Worm (Caenorhabditis elegans): ENCODE data around the gene F18C5.10.
A peak's percentile ranks its signal among the peaks of the same experiment; 100 is the strongest.

The F18C5.10 gene

DNA sequence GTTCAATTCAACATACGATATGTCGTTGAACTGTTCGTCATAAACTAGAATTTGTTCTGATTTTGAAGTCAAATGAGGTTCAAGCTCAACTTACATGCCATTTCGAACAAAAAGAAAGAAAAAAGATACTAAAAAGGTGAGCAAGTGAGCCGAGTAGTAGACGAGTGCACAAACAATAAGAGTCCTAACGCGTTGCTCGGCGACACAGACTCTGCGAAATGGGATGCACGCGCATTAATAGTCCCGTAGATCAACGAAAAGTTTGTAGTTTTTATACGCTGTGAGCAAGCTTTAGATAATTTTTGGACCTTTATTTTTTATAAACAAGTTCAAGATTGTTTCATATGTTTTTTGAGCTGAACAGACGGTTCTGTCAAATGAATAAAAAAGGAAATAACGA, 32.6 kb downstream of the F18C5.10 start, which contains the start of gene C56E6.4:
Gene C56E6.4 (minus strand): TSS at position 101 of the 400 bp plus-strand sequence.
- TF ChIP-seq lin-13 (GFP tag; optimal IDR thresholded peaks at IDR 0.05): no peak
- TF ChIP-seq nhr-129 (tag; optimal IDR thresholded peaks at IDR 0.05): no peak
- no peak for TF ChIP-seq lsy-2 (tag; optimal IDR thresholded peaks at IDR 0.05)
- no peak for TF ChIP-seq egl-27 (tag; optimal IDR thresholded peaks at IDR 0.05)
- no peak for TF ChIP-seq unc-39 (tag; optimal IDR thresholded peaks at IDR 0.05)

DNA sequence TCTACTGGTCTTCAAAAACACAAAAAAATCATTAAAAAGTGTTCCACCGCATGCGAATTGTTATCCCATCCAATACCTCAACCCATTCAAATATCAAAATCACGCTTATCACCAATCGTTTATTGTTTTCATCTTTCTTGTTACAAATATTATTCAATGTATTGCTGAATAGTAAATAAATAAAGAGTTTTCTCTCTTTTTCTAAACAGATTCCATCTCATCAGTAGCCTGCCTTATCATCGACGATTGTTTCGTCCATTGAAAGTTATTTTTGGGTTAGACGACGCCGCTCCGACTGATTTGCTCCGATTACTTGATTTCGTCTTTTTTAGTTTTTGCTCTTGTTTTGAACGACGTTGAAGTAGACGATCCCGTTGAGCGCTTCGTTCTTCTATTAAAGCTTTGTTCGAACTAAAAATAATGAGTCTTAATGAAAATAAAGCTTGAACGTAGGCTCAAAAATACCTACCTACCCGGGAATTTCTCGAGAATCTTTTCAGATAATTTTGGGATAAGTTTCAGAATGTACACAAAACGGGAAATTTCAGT, 35.0 kb downstream of the F18C5.10 start:
- no peak for TF ChIP-seq lin-11 (tag; optimal IDR thresholded peaks at IDR 0.05)
- no peak for TF ChIP-seq mab-5 (tag; optimal IDR thresholded peaks at IDR 0.05)

DNA sequence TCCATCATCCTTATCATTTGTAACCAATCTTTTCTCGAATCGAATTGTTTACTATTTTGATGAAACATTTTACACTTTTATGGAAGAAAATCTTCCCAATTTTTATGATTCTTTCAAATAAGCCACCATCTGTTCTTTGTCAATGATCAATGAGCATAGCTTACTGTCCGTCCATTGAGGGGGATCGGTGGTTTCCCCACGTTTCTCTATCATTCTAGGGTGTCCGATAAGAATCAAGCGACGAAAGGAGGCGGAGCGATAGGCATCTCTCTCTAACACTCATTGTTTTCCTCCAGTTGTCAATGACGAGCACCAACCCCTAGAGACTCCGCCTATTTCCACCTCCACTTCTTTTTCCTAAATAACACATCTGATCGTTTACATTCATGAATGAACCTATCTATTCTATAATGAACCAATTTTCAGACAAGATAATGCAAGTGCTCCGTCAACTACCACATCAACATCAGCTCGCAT, 36.7 kb downstream of the F18C5.10 start, which contains the start of gene C56E6.2:
Gene C56E6.2 (plus strand): TSS at position 427 of the 477 bp plus-strand sequence.
- TF ChIP-seq snpc-4 (tag; optimal IDR thresholded peaks at IDR 0.05) (no peak), nhr-77 (tag; optimal IDR thresholded peaks at IDR 0.05) (no peak), fos-1 (tag; optimal IDR thresholded peaks at IDR 0.05) (peak; percentile 16), nhr-10 (tag; optimal IDR thresholded peaks at IDR 0.05) (no peak), ztf-4 (tag; optimal IDR thresholded peaks at IDR 0.05) (no peak), mbf-1 (tag; optimal IDR thresholded peaks at IDR 0.05) (no peak), crh-2 (tag; optimal IDR thresholded peaks at IDR 0.05) (no peak)

DNA sequence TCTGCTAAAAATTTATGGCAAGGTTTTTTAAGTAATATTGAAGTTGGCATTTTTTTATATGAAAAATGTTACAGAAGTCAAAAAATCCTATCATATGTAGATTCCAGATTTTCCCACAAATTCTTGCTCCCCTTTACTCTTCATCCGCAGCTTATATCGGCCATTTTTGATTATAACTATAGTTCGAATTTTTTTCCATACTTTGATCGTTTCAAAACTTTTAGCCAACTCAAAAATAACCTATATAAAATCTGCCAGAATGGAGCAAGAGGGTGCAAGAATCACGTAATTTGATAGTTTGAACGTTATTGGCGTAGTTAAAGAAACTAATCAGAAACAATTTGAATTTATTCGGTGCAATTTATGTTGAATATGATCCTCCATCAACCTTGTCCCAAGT, 37.3 kb downstream of the F18C5.10 start:
- TF ChIP-seq elt-1 (tag; optimal IDR thresholded peaks at IDR 0.05): no peak
- TF ChIP-seq fos-1 (tag; optimal IDR thresholded peaks at IDR 0.05): no peak
- TF ChIP-seq zag-1 (tag; optimal IDR thresholded peaks at IDR 0.05): no peak
- TF ChIP-seq nhr-10 (tag; optimal IDR thresholded peaks at IDR 0.05): no peak
- no peak for TF ChIP-seq ceh-82 (tag; optimal IDR thresholded peaks at IDR 0.05)
- no peak for TF ChIP-seq sma-9 (GFP tag; optimal IDR thresholded peaks at IDR 0.05)
- TF ChIP-seq sma-9 (tag; optimal IDR thresholded peaks at IDR 0.05): no peak
- TF ChIP-seq nhr-77 (tag; optimal IDR thresholded peaks at IDR 0.05): no peak
- TF ChIP-seq ztf-1 (GFP tag; conservative IDR thresholded peaks at IDR 0.05): no peak
- TF ChIP-seq nhr-23 (tag; optimal IDR thresholded peaks at IDR 0.05): no peak
- TF ChIP-seq ceh-16 (tag; optimal IDR thresholded peaks at IDR 0.05): no peak
- no peak for TF ChIP-seq dmd-4 (tag; optimal IDR thresholded peaks at IDR 0.05)
- no peak for TF ChIP-seq alr-1 (tag; optimal IDR thresholded peaks at IDR 0.05)
- no peak for TF ChIP-seq crh-2 (tag; optimal IDR thresholded peaks at IDR 0.05)
- TF ChIP-seq nhr-129 (tag; optimal IDR thresholded peaks at IDR 0.05): no peak
- TF ChIP-seq lsy-2 (tag; optimal IDR thresholded peaks at IDR 0.05): no peak
- no peak for TF ChIP-seq snpc-4 (tag; optimal IDR thresholded peaks at IDR 0.05)
- no peak for TF ChIP-seq ZK546.5 (tag; optimal IDR thresholded peaks at IDR 0.05)
- TF ChIP-seq ztf-11 (tag; optimal IDR thresholded peaks at IDR 0.05): no peak

DNA sequence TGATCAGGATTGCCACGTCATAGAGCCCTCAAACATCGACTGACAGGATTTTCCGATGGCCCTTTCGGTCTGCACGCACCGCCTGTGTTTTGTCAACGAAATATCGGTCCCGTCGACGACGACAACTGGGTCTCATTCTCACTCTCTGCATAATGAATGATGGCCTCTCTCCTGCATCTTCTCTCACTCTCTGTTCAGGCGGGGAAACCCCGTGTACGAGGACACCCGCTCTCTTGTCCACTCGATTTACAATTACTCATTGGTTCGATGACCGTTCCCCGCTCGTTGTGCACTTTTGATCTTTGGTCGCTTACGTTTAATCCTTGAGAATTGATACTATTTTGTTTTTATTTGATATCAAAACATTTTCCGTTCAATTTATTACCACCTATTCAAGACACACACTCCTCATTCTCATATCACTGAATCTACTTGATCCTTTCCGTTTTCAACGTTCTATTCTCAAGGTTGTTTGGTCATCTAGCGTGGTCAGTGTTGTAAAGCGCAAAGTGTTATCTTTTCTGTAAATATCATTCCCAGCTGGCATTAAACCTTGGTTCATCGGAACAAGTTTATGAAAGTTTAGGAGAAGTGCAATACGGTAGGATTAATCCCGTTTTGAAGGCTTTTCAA, 38.5 kb downstream of the F18C5.10 start:
- TF ChIP-seq unc-55 (GFP tag; optimal IDR thresholded peaks at IDR 0.05) (no peak), mdl-1 (tag; optimal IDR thresholded peaks at IDR 0.05) (no peak), nhr-6 (tag; optimal IDR thresholded peaks at IDR 0.05) (no peak), elt-3 (tag; optimal IDR thresholded peaks at IDR 0.05) (no peak), sma-3 (GFP tag; optimal IDR thresholded peaks at IDR 0.05) (no peak), mab-5 (tag; optimal IDR thresholded peaks at IDR 0.05) (no peak), mbf-1 (tag; optimal IDR thresholded peaks at IDR 0.05) (no peak), peb-1 (tag; optimal IDR thresholded peaks at IDR 0.05) (no peak), unc-62 (GFP tag; optimal IDR thresholded peaks at IDR 0.05) (no peak), sma-9 (GFP tag; optimal IDR thresholded peaks at IDR 0.05) (peak; percentile 31), sma-9 (tag; optimal IDR thresholded peaks at IDR 0.05) (no peak), F13H6.1 (tag; optimal IDR thresholded peaks at IDR 0.05) (peak; percentile 12), nhr-11 (tag; optimal IDR thresholded peaks at IDR 0.05) (no peak), ceh-82 (tag; optimal IDR thresholded peaks at IDR 0.05) (no peak), lin-39 (tag; optimal IDR thresholded peaks at IDR 0.05) (no peak), ama-1 (optimal IDR thresholded peaks at IDR 0.05) (no peak)

Data from whole organism, L2 larva.